Worm (Caenorhabditis elegans): Measurements from ENCODE around the gene ZK177.9.
A peak's percentile ranks its signal among the peaks of the same experiment; 100 is the strongest.

ZK177.9 gene

ce11 chrII:5474946-5475345 is 42.6 kb downstream of the ZK177.9 start, which contains the start of gene ilcr-2:
ilcr-2 (plus strand) TSS chrII:5475246.
- TF ChIP-seq sem-2 (GFP tag; optimal IDR thresholded peaks at IDR 0.05) = no peak
- TF ChIP-seq mep-1 (tag; optimal IDR thresholded peaks at IDR 0.05) = no peak
- no peak for TF ChIP-seq lin-32 (GFP tag; optimal IDR thresholded peaks at IDR 0.05)
- no peak for TF ChIP-seq blmp-1 (tag; optimal IDR thresholded peaks at IDR 0.05)
- no peak for TF ChIP-seq lsy-2 (tag; optimal IDR thresholded peaks at IDR 0.05)
- TF ChIP-seq nhr-2 (tag; optimal IDR thresholded peaks at IDR 0.05) = no peak

- TF ChIP-seq snpc-4 (tag; optimal IDR thresholded peaks at IDR 0.05) (no peak), mep-1 (tag; optimal IDR thresholded peaks at IDR 0.05) (peak; percentile 11), pha-4 (tag; optimal IDR thresholded peaks at IDR 0.05) (no peak), mab-5 (tag; optimal IDR thresholded peaks at IDR 0.05) (no peak), lsy-2 (tag; optimal IDR thresholded peaks at IDR 0.05) (peak; percentile 73), nhr-12 (tag; optimal IDR thresholded peaks at IDR 0.05) (no peak), bed-3 (GFP tag; optimal IDR thresholded peaks at IDR 0.05) (no peak), nhr-76 (tag; optimal IDR thresholded peaks at IDR 0.05) (no peak), mls-2 (tag; optimal IDR thresholded peaks at IDR 0.05) (no peak), sptf-1 (tag; optimal IDR thresholded peaks at IDR 0.05) (no peak), cnd-1 (tag; optimal IDR thresholded peaks at IDR 0.05) (no peak), zip-8 (tag; optimal IDR thresholded peaks at IDR 0.05) (no peak), lin-13 (tag; optimal IDR thresholded peaks at IDR 0.05) (peak; percentile 42), ces-1 (GFP tag; optimal IDR thresholded peaks at IDR 0.05) (peak; percentile 84), nhr-237 (tag; optimal IDR thresholded peaks at IDR 0.05) (peak; percentile 34), sem-2 (GFP tag; optimal IDR thresholded peaks at IDR 0.05) (no peak)
These were observed 43.6 kb downstream of the ZK177.9 start, which contains the start of gene mrps-16 for ce11 chrII:5473946-5474423. mrps-16 (plus strand) TSS chrII:5474373.

All from whole organism, mixed stage, embryonic.